Worm (Caenorhabditis elegans) whole organism, mixed stage, embryonic: ENCODE measurements around the gene sqv-4.
A peak's percentile ranks its signal among the peaks of the same experiment; 100 is the strongest.

Experiments
- bed-3 ChIP-seq: fragments of 200-800 bp; sonication (Bioruptor generic); optimal IDR thresholded peaks from 3 replicates; lab custom pipeline; 2018; ENCODE audit warnings: mild to moderate bottlenecking, missing genetic modification characterization, moderate library complexity, missing compliant biosample characterization
- blmp-1 ChIP-seq: fragments of 150-350 bp; optimal IDR thresholded peaks from 2 replicates; lab custom pipeline; 2014; ENCODE audit warnings: missing biosample characterization, missing genetic modification characterization
- ceh-39 ChIP-seq: fragments of 150-350 bp; optimal IDR thresholded peaks from 2 replicates; lab custom pipeline; 2014; ENCODE audit warnings: missing biosample characterization, missing genetic modification characterization
- ceh-83 ChIP-seq: fragments of 200-800 bp; sonication (Bioruptor generic); optimal IDR thresholded peaks from 2 replicates; lab custom pipeline; 2018; ENCODE audit warnings: mild to moderate bottlenecking, missing genetic modification characterization, missing compliant biosample characterization
- ces-1 ChIP-seq: fragments of 150-350 bp; optimal IDR thresholded peaks from 2 replicates; lab custom pipeline; 2014; ENCODE audit warnings: missing biosample characterization, missing genetic modification reagents, missing genetic modification characterization
- cnd-1 ChIP-seq: fragments of 200-800 bp; sonication (Bioruptor generic); optimal IDR thresholded peaks from 2 replicates; lab custom pipeline; 2018; ENCODE audit warnings: mild to moderate bottlenecking, missing genetic modification characterization, missing compliant biosample characterization
- drap-1 ChIP-seq: fragments of 200-800 bp; sonication (Bioruptor generic); optimal IDR thresholded peaks from 3 replicates; lab custom pipeline; 2018; ENCODE audit warnings: mild to moderate bottlenecking, missing genetic modification characterization, missing compliant biosample characterization
- elt-1 ChIP-seq: sonication (generic microtip); optimal IDR thresholded peaks from 2 replicates; lab custom pipeline; 2017; ENCODE audit warnings: missing genetic modification characterization, mild to moderate bottlenecking, missing compliant biosample characterization, antibody characterized with exemption, moderate library complexity, borderline replicate concordance; ENCODE audit not compliant: insufficient read depth
- elt-3 ChIP-seq: fragments of 150-350 bp; optimal IDR thresholded peaks from 2 replicates; lab custom pipeline; 2014; ENCODE audit warnings: missing biosample characterization, missing genetic modification characterization
- flh-1 ChIP-seq: fragments of 200-800 bp; sonication (Bioruptor generic); optimal IDR thresholded peaks from 2 replicates; lab custom pipeline; 2018; ENCODE audit warnings: mild to moderate bottlenecking, missing genetic modification characterization, moderate library complexity, missing compliant biosample characterization
- ham-2 ChIP-seq: fragments of 200-800 bp; sonication (Bioruptor generic); optimal IDR thresholded peaks from 2 replicates; lab custom pipeline; 2018; ENCODE audit warnings: mild to moderate bottlenecking, missing genetic modification characterization, missing compliant biosample characterization
- hlh-1 ChIP-seq: fragments of 150-350 bp; optimal IDR thresholded peaks from 2 replicates; lab custom pipeline; 2014; ENCODE audit warnings: missing biosample characterization, missing genetic modification reagents, missing genetic modification characterization
- lin-32 ChIP-seq: fragments of 200-800 bp; sonication (Bioruptor generic); optimal IDR thresholded peaks from 2 replicates; lab custom pipeline; 2018; ENCODE audit warnings: mild to moderate bottlenecking, missing genetic modification characterization, missing compliant biosample characterization
- lsy-2 ChIP-seq: fragments of 150-350 bp; optimal IDR thresholded peaks from 2 replicates; lab custom pipeline; 2014; ENCODE audit warnings: missing biosample characterization, missing genetic modification characterization
- mab-5 ChIP-seq: fragments of 150-350 bp; optimal IDR thresholded peaks from 2 replicates; lab custom pipeline; 2014; ENCODE audit warnings: missing biosample characterization, missing genetic modification characterization
- mep-1 ChIP-seq: fragments of 150-350 bp; optimal IDR thresholded peaks from 2 replicates; lab custom pipeline; 2017; ENCODE audit warnings: missing biosample characterization, missing genetic modification reagents, missing genetic modification characterization, inconsistent platforms
- mls-2 ChIP-seq: sonication (generic microtip); optimal IDR thresholded peaks from 2 replicates; lab custom pipeline; 2016; ENCODE audit warnings: mild to moderate bottlenecking, missing genetic modification characterization, moderate library complexity, missing compliant biosample characterization
- nhr-12 ChIP-seq: fragments of 150-350 bp; optimal IDR thresholded peaks from 2 replicates; lab custom pipeline; 2014; ENCODE audit warnings: missing biosample characterization, missing genetic modification characterization
- nhr-2 ChIP-seq: fragments of 150-350 bp; optimal IDR thresholded peaks from 2 replicates; lab custom pipeline; 2014; ENCODE audit warnings: missing biosample characterization, missing genetic modification characterization
- nhr-28 ChIP-seq: fragments of 150-350 bp; optimal IDR thresholded peaks from 2 replicates; lab custom pipeline; 2014; ENCODE audit warnings: missing biosample characterization, missing genetic modification characterization
- sem-2 ChIP-seq: fragments of 200-800 bp; sonication (Bioruptor generic); optimal IDR thresholded peaks from 2 replicates; lab custom pipeline; 2018; ENCODE audit warnings: mild to moderate bottlenecking, missing genetic modification characterization, missing compliant biosample characterization
- snpc-4 ChIP-seq: fragments of 150-350 bp; optimal IDR thresholded peaks from 2 replicates; lab custom pipeline; 2014; ENCODE audit warnings: missing biosample characterization, missing genetic modification characterization
- unc-120 ChIP-seq: sonication (generic microtip); optimal IDR thresholded peaks from 2 replicates; lab custom pipeline; 2017; ENCODE audit warnings: missing genetic modification characterization, missing compliant biosample characterization; ENCODE audit not compliant: poor library complexity, severe bottlenecking
- unc-39 ChIP-seq: fragments of 150-350 bp; optimal IDR thresholded peaks from 2 replicates; lab custom pipeline; 2014; ENCODE audit warnings: missing biosample characterization, missing genetic modification characterization
- unc-62 ChIP-seq: fragments of 150-350 bp; optimal IDR thresholded peaks from 2 replicates; lab custom pipeline; 2014; ENCODE audit warnings: missing biosample characterization, missing genetic modification reagents, missing genetic modification characterization
- zip-8 ChIP-seq: fragments of 150-350 bp; optimal IDR thresholded peaks from 2 replicates; lab custom pipeline; 2014; ENCODE audit warnings: missing biosample characterization, missing genetic modification characterization
- ztf-11 ChIP-seq: fragments of 150-350 bp; optimal IDR thresholded peaks from 2 replicates; lab custom pipeline; 2014; ENCODE audit warnings: missing biosample characterization, missing genetic modification characterization

Gene sqv-4

ce11 chrV:10677459-10677858, 16.2 kb upstream of the sqv-4 start:
- TF ChIP-seq mab-5 (tag; lab: Kevin White, UChicago) (no peak), ceh-39 (tag; lab: Kevin White, UChicago) (no peak), flh-1 (GFP tag; lab: Kevin White, UChicago) (no peak), zip-8 (tag; lab: Kevin White, UChicago) (no peak), bed-3 (no peak), ces-1 (GFP tag; lab: Kevin White, UChicago) (peak; percentile 8), snpc-4 (no peak), drap-1 (GFP tag; lab: Kevin White, UChicago) (no peak)
- TF ChIP-seq, all 35 proteins: peak for 1

DNA sequence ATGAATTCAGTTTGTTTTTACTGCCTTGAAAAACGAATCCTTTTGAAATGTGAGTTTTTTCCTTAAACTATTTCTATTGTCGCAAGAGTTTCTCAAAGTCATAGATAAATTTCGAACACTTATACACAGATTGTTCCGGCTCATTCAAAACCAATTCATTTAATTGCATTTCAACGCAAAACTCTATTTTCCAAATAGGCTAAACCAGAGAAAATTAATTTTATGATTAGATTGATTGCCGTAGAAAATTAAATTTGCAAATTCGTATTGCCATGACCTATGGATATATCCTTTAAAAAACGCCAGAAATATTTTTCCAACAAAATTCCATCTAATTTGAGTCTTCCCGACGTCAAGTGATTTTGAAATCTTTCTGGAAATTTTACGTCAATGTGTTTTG, 14.7 kb upstream of the sqv-4 start:
- TF ChIP-seq bed-3 (no peak), ces-1 (GFP tag; lab: Kevin White, UChicago) (peak; percentile 81), ztf-11 (no peak), ceh-83 (no peak)

- no peak for TF ChIP-seq unc-62 (GFP tag; lab: Kevin White, UChicago)
- no peak for TF ChIP-seq zip-8 (tag; lab: Kevin White, UChicago)
- TF ChIP-seq nhr-28 (tag; lab: Kevin White, UChicago) = no peak
- peak; percentile 2 for TF ChIP-seq ces-1 (GFP tag; lab: Kevin White, UChicago)
- no peak for TF ChIP-seq cnd-1 (tag; lab: Kevin White, UChicago)
- TF ChIP-seq snpc-4 = no peak
- TF ChIP-seq flh-1 (GFP tag; lab: Kevin White, UChicago) = no peak
Measured at ce11 chrV:10672601-10673000, 11.3 kb upstream of the sqv-4 start.

DNA sequence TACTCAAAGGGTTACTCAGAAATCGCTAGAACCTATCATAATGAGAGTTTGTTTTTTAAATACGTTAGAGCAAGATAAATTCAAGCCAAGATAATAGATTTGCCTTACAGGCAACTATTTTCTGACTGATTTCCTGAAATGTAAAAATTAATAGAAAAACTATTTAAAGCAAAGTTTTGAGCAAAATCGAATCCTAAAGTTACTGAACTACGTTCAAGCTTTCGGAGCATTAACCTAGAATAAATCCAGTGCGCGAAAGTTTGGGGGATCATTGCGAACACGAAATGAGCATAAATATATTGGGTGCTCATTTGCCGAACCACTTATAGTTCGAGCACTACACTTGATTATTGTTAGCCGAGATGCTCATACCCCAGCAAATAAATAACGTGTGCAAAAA, 10.4 kb upstream of the sqv-4 start, which contains the start of gene ceh-22:
TSS of gene ceh-22 (plus strand) at position 301 of the 400 bp plus-strand sequence.
- TF ChIP-seq nhr-12 (no peak), ham-2 (GFP tag; lab: Kevin White, UChicago) (no peak), lin-32 (GFP tag; lab: Kevin White, UChicago) (no peak), blmp-1 (tag; lab: Kevin White, UChicago) (no peak), unc-39 (tag; lab: Kevin White, UChicago) (no peak), bed-3 (no peak), mep-1 (tag; lab: Kevin White, UChicago) (no peak), sem-2 (GFP tag; lab: Kevin White, UChicago) (no peak), mab-5 (tag; lab: Kevin White, UChicago) (no peak), unc-120 (tag; lab: Kevin White, UChicago) (no peak), elt-1 (tag; lab: Kevin White, UChicago) (no peak), flh-1 (GFP tag; lab: Kevin White, UChicago) (no peak), lsy-2 (tag; lab: Kevin White, UChicago) (no peak), drap-1 (GFP tag; lab: Kevin White, UChicago) (no peak)

- TF ChIP-seq nhr-2 (tag; lab: Kevin White, UChicago) (peak; percentile 51), lsy-2 (tag; lab: Kevin White, UChicago) (no peak), mab-5 (tag; lab: Kevin White, UChicago) (no peak), elt-3 (no peak), mep-1 (tag; lab: Kevin White, UChicago) (no peak)
- TF ChIP-seq, all 35 proteins: peak for 1
Measured at ce11 chrV:10670817-10671216, 9.6 kb upstream of the sqv-4 start.

DNA sequence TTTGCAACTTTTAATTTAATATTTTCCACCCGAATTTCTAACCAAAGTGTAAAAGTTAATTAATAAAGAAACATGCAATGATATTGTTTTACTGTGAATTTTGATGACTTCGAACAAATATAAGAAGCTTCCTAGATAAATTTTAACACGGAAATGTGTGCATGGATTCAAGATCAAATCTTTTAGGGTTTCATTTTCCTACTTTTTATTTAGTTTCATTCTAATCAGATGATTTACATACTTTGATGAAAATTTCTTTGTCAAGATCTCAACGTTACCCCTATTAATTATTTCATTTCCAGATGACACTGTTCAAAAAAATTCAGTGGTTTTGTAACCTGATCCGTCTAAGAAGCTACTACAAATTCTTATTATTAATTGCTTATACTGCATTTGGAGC, 6.0 kb upstream of the sqv-4 start, which contains the start of gene twk-12:
TSS of gene twk-12 (plus strand) at position 301 of the 400 bp plus-strand sequence.
- no peak for TF ChIP-seq lsy-2 (tag; lab: Kevin White, UChicago)
- no peak for TF ChIP-seq nhr-2 (tag; lab: Kevin White, UChicago)
- TF ChIP-seq zip-8 (tag; lab: Kevin White, UChicago) = no peak
- TF ChIP-seq nhr-12 = no peak
- no peak for TF ChIP-seq mls-2
- no peak for TF ChIP-seq unc-39 (tag; lab: Kevin White, UChicago)
- no peak for TF ChIP-seq bed-3
- TF ChIP-seq hlh-1 = no peak
- TF ChIP-seq snpc-4 = no peak
- no peak for TF ChIP-seq unc-120 (tag; lab: Kevin White, UChicago)
- TF ChIP-seq nhr-28 (tag; lab: Kevin White, UChicago) = no peak
- TF ChIP-seq sem-2 (GFP tag; lab: Kevin White, UChicago) = no peak
- TF ChIP-seq ceh-39 (tag; lab: Kevin White, UChicago) = no peak
